Worm (Caenorhabditis elegans): ENCODE results near the gene Y38E10A.1.
"Not testable (repeated sequence)": the region's sequence is repeated elsewhere in the genome, so short reads cannot be mapped to it uniquely, and the experiment has no call there.

DNA sequence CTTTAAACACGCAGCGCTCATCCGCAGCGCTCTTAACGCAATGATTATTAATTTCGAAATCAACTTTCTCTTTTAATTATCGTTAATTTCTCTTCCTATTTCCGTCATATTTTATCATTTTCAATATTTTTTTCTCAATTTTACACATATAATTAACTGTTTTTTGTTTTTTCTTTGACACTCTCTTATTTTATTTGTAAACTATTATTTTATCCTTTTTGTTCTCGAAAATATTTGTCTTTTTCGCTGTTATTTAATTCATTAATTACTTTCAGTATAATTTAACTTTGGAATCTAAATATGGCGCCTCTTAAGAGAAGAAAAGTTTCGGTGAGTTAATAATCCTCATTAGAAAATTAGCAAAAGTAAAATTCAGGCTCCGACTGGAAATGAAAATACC, 34.2 kb downstream of the Y38E10A.1 start, which contains the start of gene F49C5.3:
- TF ChIP-seq hmbx-1 (tag; optimal IDR thresholded peaks at IDR 0.05); F13C5.2 (tag; optimal IDR thresholded peaks at IDR 0.05); aly-1 (tag; optimal IDR thresholded peaks at IDR 0.05); tra-4 (tag; optimal IDR thresholded peaks at IDR 0.05); ceh-36 (tag; optimal IDR thresholded peaks at IDR 0.05); sea-1 (GFP tag; conservative IDR thresholded peaks at IDR 0.05); ama-1 (optimal IDR thresholded peaks at IDR 0.05); hmg-4 (GFP tag; optimal IDR thresholded peaks at IDR 0.05); scrt-1 (GFP tag; IDR thresholded peaks at IDR 0.05); B0310.2 (tag; optimal IDR thresholded peaks at IDR 0.05); tbx-37 (GFP tag; conservative IDR thresholded peaks at IDR 0.05); pes-1 (GFP tag; IDR thresholded peaks at IDR 0.05); ceh-13 (GFP tag; optimal IDR thresholded peaks at IDR 0.05); flt-1 (GFP tag; IDR thresholded peaks at IDR 0.05): not testable (repeated sequence)

Data from whole organism, early embryonic.